Fruit fly (Drosophila melanogaster) whole organism, embryonic: ENCODE data around the gene Chrac-14.

ENCODE experiments used
- Bdp1 ChIP-seq: fragments of 200-800 bp; sonication (Bioruptor generic); optimal IDR thresholded peaks from 3 replicates; lab custom pipeline; 2016; ENCODE audit warnings: missing biosample characterization, missing genetic modification characterization
- C15 ChIP-seq: fragments of 200-800 bp; sonication (Bioruptor generic); IDR thresholded peaks from 3 replicates; pipeline ENCODE4 v1.3.6; 2022; ENCODE audit warnings: missing biosample characterization, missing genetic modification characterization
- CG10431 ChIP-seq: fragments of 200-800 bp; sonication (Bioruptor generic); optimal IDR thresholded peaks from 3 replicates; lab custom pipeline; 2018; ENCODE audit warnings: missing biosample characterization, mild to moderate bottlenecking, missing genetic modification characterization
- CG11247 ChIP-seq: fragments of 200-800 bp; sonication (Bioruptor generic); IDR thresholded peaks from 2 replicates; pipeline ENCODE4 v1.3.6; 2022; ENCODE audit warnings: missing biosample characterization, missing genetic modification characterization
- CG11456 ChIP-seq: fragments of 200-800 bp; sonication (Bioruptor generic); IDR thresholded peaks from 3 replicates; pipeline ENCODE4 v1.3.6; 2022; ENCODE audit warnings: missing biosample characterization, missing genetic modification characterization
- CG11504 ChIP-seq: fragments of 200-800 bp; sonication (Bioruptor generic); optimal IDR thresholded peaks from 3 replicates; lab custom pipeline; 2019; ENCODE audit warnings: missing biosample characterization, mild to moderate bottlenecking, missing genetic modification characterization, moderate library complexity
- CG12659 ChIP-seq: fragments of 200-800 bp; sonication (Bioruptor generic); optimal IDR thresholded peaks from 3 replicates; lab custom pipeline; 2017; ENCODE audit warnings: mild to moderate bottlenecking, missing biosample characterization, missing genetic modification reagents, missing genetic modification characterization
- CG15073 ChIP-seq: fragments of 200-800 bp; sonication (Bioruptor generic); optimal IDR thresholded peaks from 2 replicates; lab custom pipeline; 2016; ENCODE audit warnings: missing biosample characterization, missing genetic modification characterization
- CG1647 ChIP-seq: fragments of 200-800 bp; sonication (Bioruptor generic); optimal IDR thresholded peaks from 3 replicates; lab custom pipeline; 2016; ENCODE audit warnings: missing biosample characterization, missing genetic modification characterization
- CG17186 ChIP-seq: fragments of 200-800 bp; sonication (Bioruptor generic); optimal IDR thresholded peaks from 3 replicates; lab custom pipeline; 2017; ENCODE audit warnings: missing biosample characterization, missing genetic modification reagents, missing genetic modification characterization
- CG17802 ChIP-seq: fragments of 200-800 bp; sonication (Bioruptor generic); optimal IDR thresholded peaks from 2 replicates; lab custom pipeline; 2018; ENCODE audit warnings: missing biosample characterization, mild to moderate bottlenecking, missing genetic modification characterization, moderate library complexity
- CG1792 ChIP-seq: fragments of 200-800 bp; sonication (Bioruptor generic); optimal IDR thresholded peaks from 2 replicates; lab custom pipeline; 2016; ENCODE audit warnings: missing biosample characterization, missing genetic modification characterization
- CG18476 ChIP-seq: fragments of 200-800 bp; sonication (Bioruptor generic); optimal IDR thresholded peaks from 2 replicates; lab custom pipeline; 2016; ENCODE audit warnings: missing biosample characterization, mild to moderate bottlenecking, missing genetic modification characterization
- CG2678 ChIP-seq: fragments of 200-800 bp; sonication (Bioruptor generic); optimal IDR thresholded peaks from 3 replicates; lab custom pipeline; 2019; ENCODE audit warnings: missing biosample characterization, mild to moderate bottlenecking, missing genetic modification characterization, moderate library complexity
- CG31365 ChIP-seq: fragments of 200-800 bp; sonication (Bioruptor generic); optimal IDR thresholded peaks from 2 replicates; lab custom pipeline; 2018; ENCODE audit warnings: missing biosample characterization, mild to moderate bottlenecking, missing genetic modification characterization
- CG3163 ChIP-seq: fragments of 200-800 bp; sonication (Bioruptor generic); optimal IDR thresholded peaks from 3 replicates; lab custom pipeline; 2016; ENCODE audit warnings: missing biosample characterization, missing genetic modification characterization
- CG3995 ChIP-seq: fragments of 200-800 bp; sonication (Bioruptor generic); optimal IDR thresholded peaks from 3 replicates; lab custom pipeline; 2016; ENCODE audit warnings: missing biosample characterization, missing genetic modification characterization
- CG4328 ChIP-seq: fragments of 200-800 bp; sonication (Bioruptor generic); optimal IDR thresholded peaks from 3 replicates; lab custom pipeline; 2017; ENCODE audit warnings: missing biosample characterization, missing genetic modification reagents, missing genetic modification characterization
- CG4424 ChIP-seq: fragments of 200-800 bp; sonication (Bioruptor generic); optimal IDR thresholded peaks from 3 replicates; lab custom pipeline; 2016; ENCODE audit warnings: missing biosample characterization, missing genetic modification characterization
- CG5180 ChIP-seq: fragments of 200-800 bp; sonication (Bioruptor generic); optimal IDR thresholded peaks from 3 replicates; lab custom pipeline; 2017; ENCODE audit warnings: missing biosample characterization, missing genetic modification characterization, mild to moderate bottlenecking, moderate library complexity, missing genetic modification reagents
- CG8765 ChIP-seq: fragments of 200-800 bp; sonication (Bioruptor generic); IDR thresholded peaks from 2 replicates; pipeline ENCODE4 v1.3.6; 2022; ENCODE audit warnings: missing biosample characterization, missing genetic modification characterization
- CG8924 ChIP-seq: fragments of 200-800 bp; optimal IDR thresholded peaks from 3 replicates; lab custom pipeline; 2019; ENCODE audit warnings: missing biosample characterization, mild to moderate bottlenecking, missing genetic modification characterization, moderate library complexity
- CG9437 ChIP-seq: fragments of 200-800 bp; sonication (Bioruptor generic); optimal IDR thresholded peaks from 2 replicates; lab custom pipeline; 2018; ENCODE audit warnings: missing biosample characterization, mild to moderate bottlenecking, missing genetic modification characterization
- CG9817 ChIP-seq: fragments of 200-800 bp; sonication (Bioruptor generic); optimal IDR thresholded peaks from 2 replicates; lab custom pipeline; 2018; ENCODE audit warnings: missing biosample characterization, mild to moderate bottlenecking, missing genetic modification characterization, moderate library complexity
- Dip3 ChIP-seq: fragments of 200-800 bp; sonication (Bioruptor generic); optimal IDR thresholded peaks from 3 replicates; lab custom pipeline; 2016; ENCODE audit warnings: missing biosample characterization, missing genetic modification characterization
- Doc2 ChIP-seq: fragments of 200-800 bp; sonication (Bioruptor generic); IDR thresholded peaks from 2 replicates; pipeline ENCODE4 v1.3.6; 2022; ENCODE audit warnings: missing biosample characterization, missing genetic modification characterization
- H2.0 ChIP-seq: fragments of 200-800 bp; sonication (Bioruptor generic); IDR thresholded peaks from 2 replicates; pipeline ENCODE4 v1.3.6; 2022; ENCODE audit warnings: missing biosample characterization, missing genetic modification characterization
- Hey ChIP-seq: fragments of 200-800 bp; sonication (Bioruptor generic); optimal IDR thresholded peaks from 3 replicates; lab custom pipeline; 2018; ENCODE audit warnings: missing biosample characterization, mild to moderate bottlenecking, missing genetic modification characterization
- Hr3 ChIP-seq: fragments of 200-800 bp; sonication (Bioruptor generic); optimal IDR thresholded peaks from 3 replicates; lab custom pipeline; 2016; ENCODE audit warnings: missing biosample characterization, missing genetic modification characterization
- NFAT ChIP-seq: fragments of 200-800 bp; sonication (Bioruptor generic); IDR thresholded peaks from 2 replicates; pipeline ENCODE4 v1.3.6; 2022; ENCODE audit warnings: missing biosample characterization, missing genetic modification characterization
- Nf-YB ChIP-seq: fragments of 200-800 bp; sonication (Bioruptor generic); optimal IDR thresholded peaks from 3 replicates; lab custom pipeline; 2019; ENCODE audit warnings: missing biosample characterization, mild to moderate bottlenecking, missing genetic modification characterization, moderate library complexity
- Optix ChIP-seq: fragments of 200-800 bp; sonication (Bioruptor generic); IDR thresholded peaks from 3 replicates; pipeline ENCODE4 v1.3.6; 2022; ENCODE audit warnings: missing biosample characterization, missing genetic modification characterization
- Ptx1 ChIP-seq: fragments of 200-800 bp; sonication (Bioruptor generic); IDR thresholded peaks from 2 replicates; pipeline ENCODE4 v1.3.6; 2022; ENCODE audit warnings: missing biosample characterization, missing genetic modification characterization
- TFAM ChIP-seq: fragments of 200-800 bp; sonication (Bioruptor generic); optimal IDR thresholded peaks from 2 replicates; lab custom pipeline; 2017; ENCODE audit warnings: missing biosample characterization, missing genetic modification characterization, inconsistent platforms
- Taf1 ChIP-seq: fragments of 200-800 bp; sonication (Bioruptor generic); IDR thresholded peaks from 2 replicates; pipeline ENCODE4 v1.3.6; 2022; ENCODE audit warnings: missing biosample characterization, missing genetic modification characterization
- Tbp ChIP-seq: fragments of >200 bp; optimal IDR thresholded peaks from 2 replicates; lab custom pipeline; 2018; ENCODE audit warnings: missing biosample characterization, missing genetic modification characterization
- Vsx1 ChIP-seq: fragments of 200-800 bp; sonication (Bioruptor generic); optimal IDR thresholded peaks from 2 replicates; lab custom pipeline; 2017; ENCODE audit warnings: missing biosample characterization, mild to moderate bottlenecking, missing genetic modification characterization, missing genetic modification reagents
- ac ChIP-seq: fragments of 200-800 bp; sonication (Bioruptor generic); optimal IDR thresholded peaks from 3 replicates; lab custom pipeline; 2017; ENCODE audit warnings: missing biosample characterization, mild to moderate bottlenecking, missing genetic modification characterization
- az2 ChIP-seq: fragments of 200-800 bp; sonication (Bioruptor generic); optimal IDR thresholded peaks from 3 replicates; lab custom pipeline; 2016; ENCODE audit warnings: missing biosample characterization, missing genetic modification characterization
- bbx ChIP-seq: fragments of 200-800 bp; sonication (Bioruptor generic); IDR thresholded peaks from 2 replicates; pipeline ENCODE4 v1.3.6; 2022; ENCODE audit warnings: missing biosample characterization, missing genetic modification characterization; ENCODE audit not compliant: partially characterized antibody
- br ChIP-seq: fragments of >200 bp; optimal IDR thresholded peaks from 2 replicates; lab custom pipeline; 2017
- cas ChIP-seq: fragments of 200-800 bp; sonication (Bioruptor generic); IDR thresholded peaks from 2 replicates; pipeline ENCODE4 v1.3.6; 2022; ENCODE audit warnings: missing biosample characterization, missing genetic modification characterization
- eve ChIP-seq, 2 experiments: fragments of >200 bp; optimal IDR thresholded peaks; 2 replicates each; lab custom pipeline; 2017; ENCODE audit warnings: missing biosample characterization in 2 of 2, missing genetic modification characterization in 2 of 2
- fd64A ChIP-seq: fragments of 200-800 bp; sonication (Bioruptor generic); optimal IDR thresholded peaks from 3 replicates; lab custom pipeline; 2018; ENCODE audit warnings: missing biosample characterization, mild to moderate bottlenecking, missing genetic modification characterization
- gce ChIP-seq: fragments of 200-800 bp; sonication (Bioruptor generic); IDR thresholded peaks from 3 replicates; pipeline ENCODE4 v1.3.6; 2022; ENCODE audit warnings: missing biosample characterization, missing genetic modification characterization
- jumu ChIP-seq: fragments of 200-800 bp; sonication (Bioruptor generic); optimal IDR thresholded peaks from 3 replicates; lab custom pipeline; 2016; ENCODE audit warnings: missing biosample characterization, missing genetic modification characterization
- peb ChIP-seq: fragments of 200-800 bp; sonication (Bioruptor generic); IDR thresholded peaks from 2 replicates; pipeline ENCODE4 v1.3.6; 2022; ENCODE audit warnings: missing biosample characterization, missing genetic modification characterization
- repo ChIP-seq: fragments of 200-800 bp; sonication (Bioruptor generic); optimal IDR thresholded peaks from 2 replicates; lab custom pipeline; 2016; ENCODE audit warnings: missing biosample characterization, missing genetic modification characterization
- trem ChIP-seq: fragments of 200-800 bp; optimal IDR thresholded peaks from 3 replicates; lab custom pipeline; 2019; ENCODE audit warnings: missing biosample characterization, mild to moderate bottlenecking, missing genetic modification characterization, moderate library complexity
- ttk ChIP-seq: fragments of 200-800 bp; sonication (Bioruptor generic); IDR thresholded peaks from 2 replicates; pipeline ENCODE4 v2.1.2; 2022; ENCODE audit warnings: missing biosample characterization, missing genetic modification characterization
- vfl ChIP-seq: fragments of 200-800 bp; sonication (Bioruptor generic); optimal IDR thresholded peaks from 2 replicates; lab custom pipeline; 2016; ENCODE audit warnings: missing biosample characterization, missing genetic modification characterization
- vvl ChIP-seq: fragments of 200-800 bp; sonication (Bioruptor generic); IDR thresholded peaks from 2 replicates; pipeline ENCODE4 v1.3.6; 2022; ENCODE audit warnings: missing biosample characterization, missing genetic modification characterization
- wor ChIP-seq: fragments of 200-800 bp; sonication (Bioruptor generic); IDR thresholded peaks from 2 replicates; pipeline ENCODE4 v1.3.6; 2022; ENCODE audit warnings: missing biosample characterization, missing genetic modification characterization
- zf30C ChIP-seq: fragments of 200-800 bp; sonication (Bioruptor generic); optimal IDR thresholded peaks from 3 replicates; lab custom pipeline; 2018; ENCODE audit warnings: missing biosample characterization, mild to moderate bottlenecking, missing genetic modification characterization

Gene Chrac-14

DNA sequence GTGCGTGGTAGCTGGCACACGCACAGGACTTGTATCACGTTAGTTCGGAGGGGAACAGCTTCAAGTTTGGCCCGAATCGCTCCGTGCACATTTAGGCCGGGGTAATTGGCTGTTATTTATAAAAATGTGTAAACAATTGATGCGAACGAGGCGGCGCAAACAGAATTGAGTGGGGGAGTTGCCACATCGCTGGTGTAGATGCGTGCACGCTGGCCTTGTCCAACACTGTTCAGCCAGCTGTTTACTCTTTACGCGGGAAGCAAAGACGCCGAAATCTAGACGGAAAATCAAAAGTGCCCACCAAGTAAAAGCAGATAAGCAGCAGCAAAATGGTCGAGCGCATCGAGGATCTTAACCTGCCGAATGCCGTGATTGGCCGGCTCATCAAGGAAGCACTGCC lies at the start of gene Chrac-14, which contains the start of gene D12 (continued):
- no peak for TF ChIP-seq ttk (GFP tag; lab: Robert Waterston, UW)
- TF ChIP-seq bbx, result no peak
- no peak for TF ChIP-seq CG11504 (tag; lab: Kevin White, UChicago)
- no peak for TF ChIP-seq CG31365 (tag; lab: Kevin White, UChicago)
- no peak for TF ChIP-seq CG11456 (GFP tag; lab: Robert Waterston, UW)
- TF ChIP-seq NFAT (GFP tag; lab: Robert Waterston, UW), result no peak
- TF ChIP-seq Ptx1 (GFP tag; lab: Robert Waterston, UW), result no peak
- TF ChIP-seq peb (GFP tag; lab: Robert Waterston, UW), result no peak
- TF ChIP-seq cas, result no peak
- TF ChIP-seq gce (GFP tag; lab: Robert Waterston, UW), result no peak
- TF ChIP-seq CG17186 (GFP tag; lab: Kevin White, UChicago), result peak; percentile 79
- no peak for TF ChIP-seq Hr3 (GFP tag; lab: Kevin White, UChicago)
- TF ChIP-seq CG3163 (GFP tag; lab: Kevin White, UChicago), result no peak
- TF ChIP-seq CG9817, result no peak
- TF ChIP-seq eve (GFP tag; optimal IDR thresholded peaks at IDR 0.05; lab: Kevin White, UChicago), result no peak
- no peak for TF ChIP-seq wor
- no peak for TF ChIP-seq CG4328 (GFP tag; lab: Kevin White, UChicago)
- no peak for TF ChIP-seq CG9437 (GFP tag; lab: Kevin White, UChicago)
- no peak for TF ChIP-seq Hey (tag; lab: Kevin White, UChicago)
- no peak for TF ChIP-seq CG2678 (tag; lab: Kevin White, UChicago)
- TF ChIP-seq C15 (GFP tag; lab: Robert Waterston, UW), result no peak
- TF ChIP-seq vfl (GFP tag; lab: Kevin White, UChicago), result no peak
- peak; percentile 49 for TF ChIP-seq trem
- no peak for TF ChIP-seq CG12659
- no peak for TF ChIP-seq CG5180 (GFP tag; lab: Kevin White, UChicago)
- peak; percentile 16 for TF ChIP-seq Bdp1 (GFP tag; lab: Kevin White, UChicago)
- TF ChIP-seq br (lab: Kevin White, UChicago), result no peak
- TF ChIP-seq zf30C (GFP tag; lab: Kevin White, UChicago), result no peak
- TF ChIP-seq CG18476 (GFP tag; lab: Kevin White, UChicago), result no peak
- no peak for TF ChIP-seq CG8765
- TF ChIP-seq Doc2, result no peak
- no peak for TF ChIP-seq Tbp
- TF ChIP-seq ac (GFP tag; lab: Kevin White, UChicago), result no peak
- no peak for TF ChIP-seq Nf-YB (GFP tag; lab: Kevin White, UChicago)
- TF ChIP-seq CG3995 (GFP tag; lab: Kevin White, UChicago), result peak; percentile 92
- TF ChIP-seq TFAM (GFP tag; lab: Kevin White, UChicago), result no peak
- TF ChIP-seq CG11247 (GFP tag; lab: Robert Waterston, UW), result no peak
- peak; percentile 37; the same call in 1 of the 2 replicates for TF ChIP-seq H2.0 (GFP tag; lab: Robert Waterston, UW)
- no peak for TF ChIP-seq az2
- TF ChIP-seq jumu (GFP tag; lab: Kevin White, UChicago), result peak; percentile 36
- no peak for TF ChIP-seq Taf1 (GFP tag; lab: Robert Waterston, UW)
- TF ChIP-seq repo (GFP tag; lab: Kevin White, UChicago), result no peak
- TF ChIP-seq CG1792 (GFP tag; lab: Kevin White, UChicago), result no peak
- no peak for TF ChIP-seq CG8924 (tag; lab: Kevin White, UChicago)
- TF ChIP-seq Dip3, result no peak
- TF ChIP-seq fd64A, result no peak
- TF ChIP-seq CG4424, result no peak
- no peak for TF ChIP-seq Vsx1 (GFP tag; lab: Kevin White, UChicago)
- no peak for TF ChIP-seq Optix (GFP tag; lab: Robert Waterston, UW)
- TF ChIP-seq CG15073 (GFP tag; lab: Kevin White, UChicago), result no peak
- TF ChIP-seq CG10431 (GFP tag; lab: Kevin White, UChicago), result no peak
- no peak for TF ChIP-seq CG17802 (tag; lab: Kevin White, UChicago)
- 0 out of 2 replicates have a peak, but pooled peaks have one; percentile 17 for TF ChIP-seq vvl (GFP tag; lab: Robert Waterston, UW)
- TF ChIP-seq CG1647 (GFP tag; lab: Kevin White, UChicago), result no peak
